Fruit fly (Drosophila melanogaster) whole organism, embryonic: ENCODE data around the gene TfIIA-S.

Source experiments
- Atf3 ChIP-seq: fragments of 200-800 bp; sonication (Bioruptor generic); optimal IDR thresholded peaks from 3 replicates; lab custom pipeline; 2016; ENCODE audit warnings: missing biosample characterization, missing genetic modification characterization
- CG11085 ChIP-seq: fragments of 200-800 bp; sonication (Bioruptor generic); IDR thresholded peaks from 2 replicates; pipeline ENCODE4 v1.3.6; 2022; ENCODE audit warnings: missing biosample characterization, missing genetic modification characterization
- CG11456 ChIP-seq: fragments of 200-800 bp; sonication (Bioruptor generic); IDR thresholded peaks from 3 replicates; pipeline ENCODE4 v1.3.6; 2022; ENCODE audit warnings: missing biosample characterization, missing genetic modification characterization
- CG16863 ChIP-seq: fragments of 200-800 bp; sonication (Bioruptor generic); optimal IDR thresholded peaks from 3 replicates; lab custom pipeline; 2016; ENCODE audit warnings: missing biosample characterization, missing genetic modification characterization
- CG17361 ChIP-seq: fragments of 200-800 bp; sonication (Bioruptor generic); IDR thresholded peaks from 3 replicates; pipeline ENCODE4 v1.3.6; 2022; ENCODE audit warnings: missing biosample characterization, missing genetic modification characterization
- CG17385 ChIP-seq: fragments of 200-800 bp; sonication (Bioruptor generic); optimal IDR thresholded peaks from 3 replicates; lab custom pipeline; 2018; ENCODE audit warnings: missing biosample characterization, mild to moderate bottlenecking, missing genetic modification characterization
- CG17612 ChIP-seq: fragments of 200-800 bp; sonication (Bioruptor generic); IDR thresholded peaks from 2 replicates; pipeline ENCODE4 v1.3.6; 2022; ENCODE audit warnings: missing biosample characterization, missing genetic modification characterization
- CG2116 ChIP-seq: fragments of 200-800 bp; sonication (Bioruptor generic); optimal IDR thresholded peaks from 3 replicates; lab custom pipeline; 2018; ENCODE audit warnings: missing biosample characterization, mild to moderate bottlenecking, missing genetic modification characterization
- CG34376 ChIP-seq: fragments of 200-800 bp; sonication (Bioruptor generic); optimal IDR thresholded peaks from 2 replicates; lab custom pipeline; 2018; ENCODE audit warnings: missing biosample characterization, mild to moderate bottlenecking, missing genetic modification characterization
- CG7745 ChIP-seq: fragments of 200-800 bp; sonication (Bioruptor generic); optimal IDR thresholded peaks from 2 replicates; lab custom pipeline; 2018; ENCODE audit warnings: missing biosample characterization, mild to moderate bottlenecking, missing genetic modification characterization, moderate library complexity
- CTCF ChIP-seq: fragments of 200-800 bp; sonication (Bioruptor generic); optimal IDR thresholded peaks from 2 replicates; lab custom pipeline; 2017; ENCODE audit warnings: missing biosample characterization, mild to moderate bottlenecking, missing genetic modification characterization, moderate library complexity
- Dip2 ChIP-seq: fragments of 200-800 bp; sonication (Bioruptor generic); IDR thresholded peaks from 2 replicates; pipeline ENCODE4 v1.3.6; 2022; ENCODE audit warnings: missing biosample characterization, missing genetic modification characterization
- Dref ChIP-seq: fragments of 200-800 bp; sonication (Bioruptor generic); IDR thresholded peaks from 2 replicates; pipeline ENCODE4 v1.3.6; 2022; ENCODE audit warnings: missing biosample characterization, missing genetic modification characterization
- Eip74EF ChIP-seq, 2 experiments: fragments of 200-800 bp in 1 of 2; fragments of >200 bp in 1 of 2; sonication (Bioruptor generic) in 1 of 2; optimal IDR thresholded peaks; 2 replicates each; lab custom pipeline; 2017 to 2019; ENCODE audit warnings: missing biosample characterization in 2 of 2, missing genetic modification characterization in 2 of 2, mild to moderate bottlenecking in 1 of 2, moderate library complexity in 1 of 2
- H2.0 ChIP-seq: fragments of 200-800 bp; sonication (Bioruptor generic); IDR thresholded peaks from 2 replicates; pipeline ENCODE4 v1.3.6; 2022; ENCODE audit warnings: missing biosample characterization, missing genetic modification characterization
- Hey ChIP-seq: fragments of 200-800 bp; sonication (Bioruptor generic); optimal IDR thresholded peaks from 3 replicates; lab custom pipeline; 2018; ENCODE audit warnings: missing biosample characterization, mild to moderate bottlenecking, missing genetic modification characterization
- Meics ChIP-seq: fragments of 200-800 bp; sonication (Bioruptor generic); optimal IDR thresholded peaks from 2 replicates; lab custom pipeline; 2017; ENCODE audit warnings: missing biosample characterization, mild to moderate bottlenecking, missing genetic modification characterization
- Neu2 ChIP-seq: fragments of 200-800 bp; sonication (Bioruptor generic); optimal IDR thresholded peaks from 3 replicates; lab custom pipeline; 2016; ENCODE audit warnings: missing biosample characterization, missing genetic modification characterization, borderline replicate concordance
- Nf-YA ChIP-seq: fragments of 200-800 bp; sonication (Bioruptor generic); IDR thresholded peaks from 2 replicates; pipeline ENCODE4 v1.3.6; 2022; ENCODE audit warnings: missing biosample characterization, missing genetic modification characterization
- Nf-YB ChIP-seq: fragments of 200-800 bp; sonication (Bioruptor generic); optimal IDR thresholded peaks from 3 replicates; lab custom pipeline; 2019; ENCODE audit warnings: missing biosample characterization, mild to moderate bottlenecking, missing genetic modification characterization, moderate library complexity
- Poxn ChIP-seq: fragments of 200-800 bp; sonication (Bioruptor generic); IDR thresholded peaks from 2 replicates; pipeline ENCODE4 v1.3.6; 2022; ENCODE audit warnings: missing biosample characterization, missing genetic modification characterization
- Ravus ChIP-seq: fragments of 200-800 bp; sonication (Bioruptor generic); IDR thresholded peaks from 2 replicates; pipeline ENCODE4 v1.3.6; 2022; ENCODE audit warnings: missing biosample characterization, missing genetic modification characterization
- Rx ChIP-seq: fragments of 200-800 bp; sonication (Bioruptor generic); IDR thresholded peaks from 2 replicates; pipeline ENCODE4 v1.3.6; 2022; ENCODE audit warnings: missing biosample characterization, missing genetic modification characterization
- Scr ChIP-seq: fragments of 200-800 bp; sonication (Bioruptor generic); IDR thresholded peaks from 2 replicates; pipeline ENCODE4 v1.3.6; 2022; ENCODE audit warnings: missing biosample characterization, missing genetic modification characterization; ENCODE audit not compliant: partially characterized antibody
- Side ChIP-seq: fragments of 200-800 bp; sonication (Bioruptor generic); optimal IDR thresholded peaks from 2 replicates; lab custom pipeline; 2016; ENCODE audit warnings: missing biosample characterization, missing genetic modification characterization
- Sox102F ChIP-seq: fragments of 200-800 bp; sonication (Bioruptor generic); optimal IDR thresholded peaks from 2 replicates; lab custom pipeline; 2018; ENCODE audit warnings: missing biosample characterization, mild to moderate bottlenecking, missing genetic modification characterization, moderate library complexity
- abd-A ChIP-seq: fragments of 200-800 bp; sonication (Bioruptor generic); optimal IDR thresholded peaks from 3 replicates; lab custom pipeline; 2019; ENCODE audit warnings: missing biosample characterization, mild to moderate bottlenecking, missing genetic modification characterization, moderate library complexity
- bcd ChIP-seq: fragments of 200-800 bp; sonication (Bioruptor generic); optimal IDR thresholded peaks from 2 replicates; lab custom pipeline; 2017; ENCODE audit warnings: missing biosample characterization, mild to moderate bottlenecking, missing genetic modification characterization
- chn ChIP-seq: fragments of 200-800 bp; sonication (Bioruptor generic); optimal IDR thresholded peaks from 2 replicates; lab custom pipeline; 2016; ENCODE audit warnings: missing biosample characterization, missing genetic modification characterization
- dimm ChIP-seq: fragments of 200-800 bp; sonication (Bioruptor generic); IDR thresholded peaks from 2 replicates; pipeline ENCODE4 v1.3.6; 2022; ENCODE audit warnings: missing biosample characterization, missing genetic modification characterization
- dysf ChIP-seq: fragments of 200-800 bp; sonication (Bioruptor generic); IDR thresholded peaks from 3 replicates; pipeline ENCODE4 v1.3.6; 2022; ENCODE audit warnings: missing biosample characterization, missing genetic modification characterization
- en ChIP-seq: fragments of 200-800 bp; sonication (Bioruptor generic); optimal IDR thresholded peaks from 2 replicates; lab custom pipeline; 2016; ENCODE audit warnings: missing biosample characterization, missing genetic modification characterization
- ftz-f1 ChIP-seq: fragments of 200-800 bp; sonication (Bioruptor generic); optimal IDR thresholded peaks from 2 replicates; lab custom pipeline; 2016; ENCODE audit warnings: missing biosample characterization, missing genetic modification characterization
- gfzf ChIP-seq: fragments of 200-800 bp; sonication (Bioruptor generic); optimal IDR thresholded peaks from 2 replicates; lab custom pipeline; 2016; ENCODE audit warnings: missing biosample characterization, mild to moderate bottlenecking, missing genetic modification characterization, moderate library complexity
- grn ChIP-seq: fragments of 200-800 bp; sonication (Bioruptor generic); optimal IDR thresholded peaks from 3 replicates; lab custom pipeline; 2017; ENCODE audit warnings: missing biosample characterization, missing genetic modification characterization
- insv ChIP-seq, 2 experiments: fragments of 200-800 bp; sonication (Bioruptor generic); optimal IDR thresholded peaks; 3 replicates each; lab custom pipeline; 2016 to 2018; ENCODE audit warnings: missing biosample characterization in 2 of 2, missing genetic modification characterization in 2 of 2
- knrl ChIP-seq: fragments of 200-800 bp; sonication (Bioruptor generic); IDR thresholded peaks from 3 replicates; pipeline ENCODE4 v1.3.6; 2022; ENCODE audit warnings: missing biosample characterization, missing genetic modification characterization; ENCODE audit not compliant: partially characterized antibody
- lola ChIP-seq, 3 experiments: fragments of >200 bp in 2 of 3; fragments of 200-800 bp in 1 of 3; sonication (Bioruptor generic) in 1 of 3; optimal IDR thresholded peaks; 2 replicates each; lab custom pipeline; 2017 to 2019; ENCODE audit warnings: missing biosample characterization in 3 of 3, missing genetic modification characterization in 3 of 3, mild to moderate bottlenecking in 1 of 3, moderate library complexity in 1 of 3
- onecut ChIP-seq: fragments of 200-800 bp; sonication (Bioruptor generic); IDR thresholded peaks from 2 replicates; pipeline ENCODE4 v1.3.6; 2022; ENCODE audit warnings: missing biosample characterization, missing genetic modification characterization
- org-1 ChIP-seq: fragments of 200-800 bp; sonication (Bioruptor generic); optimal IDR thresholded peaks from 2 replicates; lab custom pipeline; 2017; ENCODE audit warnings: missing biosample characterization, missing genetic modification characterization
- pita ChIP-seq: fragments of 200-800 bp; sonication (Bioruptor generic); optimal IDR thresholded peaks from 2 replicates; lab custom pipeline; 2017; ENCODE audit warnings: missing biosample characterization, mild to moderate bottlenecking, missing genetic modification characterization
- rib ChIP-seq: fragments of 200-800 bp; sonication (Bioruptor generic); IDR thresholded peaks from 2 replicates; pipeline ENCODE4 v1.3.6; 2022; ENCODE audit warnings: missing biosample characterization, missing genetic modification characterization
- row ChIP-seq: fragments of 200-800 bp; sonication (Bioruptor generic); IDR thresholded peaks from 3 replicates; pipeline ENCODE4 v1.3.6; 2022; ENCODE audit warnings: missing biosample characterization, missing genetic modification characterization
- salm ChIP-seq: fragments of 200-800 bp; sonication (Bioruptor generic); optimal IDR thresholded peaks from 2 replicates; lab custom pipeline; 2018; ENCODE audit warnings: missing biosample characterization, mild to moderate bottlenecking, missing genetic modification characterization
- seq ChIP-seq: fragments of 200-800 bp; sonication (Bioruptor generic); IDR thresholded peaks from 2 replicates; pipeline ENCODE4 v1.3.6; 2022; ENCODE audit warnings: missing biosample characterization, missing genetic modification characterization
- sob ChIP-seq: fragments of 200-800 bp; sonication (Bioruptor generic); IDR thresholded peaks from 2 replicates; pipeline ENCODE4 v1.3.6; 2022; ENCODE audit warnings: missing biosample characterization, missing genetic modification characterization
- stc ChIP-seq: fragments of 200-800 bp; sonication (Bioruptor generic); IDR thresholded peaks from 2 replicates; pipeline ENCODE4 v1.3.6; 2022; ENCODE audit warnings: missing biosample characterization, missing genetic modification characterization
- twi ChIP-seq: fragments of 200-800 bp; optimal IDR thresholded peaks from 2 replicates; lab custom pipeline; 2019; ENCODE audit warnings: missing biosample characterization, mild to moderate bottlenecking, missing genetic modification characterization, moderate library complexity
- unc-4 ChIP-seq: fragments of 200-800 bp; sonication (Bioruptor generic); IDR thresholded peaks from 2 replicates; pipeline ENCODE4 v1.3.6; 2022; ENCODE audit warnings: missing biosample characterization, missing genetic modification characterization; ENCODE audit not compliant: partially characterized antibody
- vvl ChIP-seq: fragments of 200-800 bp; sonication (Bioruptor generic); IDR thresholded peaks from 2 replicates; pipeline ENCODE4 v1.3.6; 2022; ENCODE audit warnings: missing biosample characterization, missing genetic modification characterization
- yki ChIP-seq: fragments of >200 bp; optimal IDR thresholded peaks from 3 replicates; lab custom pipeline; 2018

TfIIA-S gene

dm6 chr3R:23920874-23921539 is 30.1 kb upstream of the TfIIA-S start (continued):
- peak; percentile 35 for TF ChIP-seq Sox102F (GFP tag; lab: Kevin White, UChicago)
- TF ChIP-seq salm, result no peak
- TF ChIP-seq chn, result peak; percentile 34
- TF ChIP-seq lola (GFP tag; optimal IDR thresholded peaks at IDR 0.05; lab: Kevin White, UChicago), result no peak
- TF ChIP-seq onecut (GFP tag; lab: Robert Waterston, UW), result peak; percentile 35; the same call in 1 of the 2 replicates
- TF ChIP-seq bcd (GFP tag; lab: Kevin White, UChicago), result peak; percentile 36
- no peak for TF ChIP-seq Atf3 (GFP tag; lab: Kevin White, UChicago)
- no peak for TF ChIP-seq twi (tag; lab: Kevin White, UChicago)
- TF ChIP-seq Hey (tag; lab: Kevin White, UChicago), result peak; percentile 14
- TF ChIP-seq stc, result peak; percentile 57
- peak; percentile 93 for TF ChIP-seq abd-A (tag; lab: Kevin White, UChicago)
- 0 out of 2 replicates have a peak, but pooled peaks have one; percentile 28 for TF ChIP-seq Poxn (GFP tag; lab: Robert Waterston, UW)
- TF ChIP-seq seq (GFP tag; lab: Robert Waterston, UW), result peak; percentile 69
- TF ChIP-seq CTCF (GFP tag; lab: Kevin White, UChicago), result no peak
- TF ChIP-seq CG11456 (GFP tag; lab: Robert Waterston, UW), result peak; percentile 81
- no peak for TF ChIP-seq Dref (GFP tag; lab: Robert Waterston, UW)
- TF ChIP-seq CG17361 (GFP tag; lab: Robert Waterston, UW), result no peak
- no peak for TF ChIP-seq knrl (GFP tag; lab: Robert Waterston, UW)
- peak; percentile 76 for TF ChIP-seq row (GFP tag; lab: Robert Waterston, UW)
- no peak for TF ChIP-seq pita (GFP tag; lab: Kevin White, UChicago)
- no peak for TF ChIP-seq Dip2 (GFP tag; lab: Robert Waterston, UW)
- TF ChIP-seq yki (lab: Kevin White, UChicago), result no peak
- TF ChIP-seq CG11085 (GFP tag; lab: Robert Waterston, UW), result peak; percentile 46; the same call in 1 of the 2 replicates
- peak; percentile 71 for TF ChIP-seq sob (GFP tag; lab: Robert Waterston, UW)
- TF ChIP-seq Nf-YA (GFP tag; lab: Robert Waterston, UW), result no peak
- no peak for TF ChIP-seq gfzf (GFP tag; lab: Kevin White, UChicago)
- TF ChIP-seq CG16863 (GFP tag; lab: Kevin White, UChicago), result no peak
- TF ChIP-seq ftz-f1 (GFP tag; lab: Kevin White, UChicago), result peak; percentile 79
- no peak for TF ChIP-seq en (GFP tag; lab: Kevin White, UChicago)
- TF ChIP-seq Eip74EF (GFP tag; optimal IDR thresholded peaks at IDR 0.05; lab: Kevin White, UChicago), result peak in 1 of 2 experiments; percentile 65
- peak; percentile 33 for TF ChIP-seq Rx
- peak; percentile 93 for TF ChIP-seq rib (GFP tag; lab: Robert Waterston, UW)
- TF ChIP-seq grn (GFP tag; lab: Kevin White, UChicago), result peak; percentile 8
- no peak for TF ChIP-seq Scr (GFP tag; lab: Robert Waterston, UW)
- TF ChIP-seq dysf (GFP tag; lab: Robert Waterston, UW), result peak; percentile 75
- no peak for TF ChIP-seq org-1 (GFP tag; lab: Kevin White, UChicago)
- no peak for TF ChIP-seq insv (GFP tag; optimal IDR thresholded peaks at IDR 0.05; lab: Kevin White, UChicago)
- peak; percentile 16 for TF ChIP-seq Nf-YB (GFP tag; lab: Kevin White, UChicago)
- TF ChIP-seq CG17612 (GFP tag; lab: Robert Waterston, UW), result 0 out of 2 replicates have a peak, but pooled peaks have one; percentile 20
- no peak for TF ChIP-seq Ravus
- TF ChIP-seq CG34376 (GFP tag; lab: Kevin White, UChicago), result peak; percentile 55
- no peak for TF ChIP-seq unc-4
- no peak for TF ChIP-seq CG2116
- no peak for TF ChIP-seq Neu2 (GFP tag; lab: Kevin White, UChicago)
- TF ChIP-seq Meics (GFP tag; lab: Kevin White, UChicago), result peak; percentile 59
- TF ChIP-seq vvl, result peak; percentile 73
- peak; percentile 25 for TF ChIP-seq CG17385 (GFP tag; lab: Kevin White, UChicago)
- TF ChIP-seq dimm (GFP tag; lab: Robert Waterston, UW), result no peak
- no peak for TF ChIP-seq CG7745 (tag; lab: Kevin White, UChicago)
- peak; percentile 44 for TF ChIP-seq H2.0 (GFP tag; lab: Robert Waterston, UW)
- TF ChIP-seq Side (GFP tag; lab: Kevin White, UChicago), result peak; percentile 35
